Fruit fly (Drosophila melanogaster): ENCODE measurements around the gene Ptp61F.

Ptp61F gene

dm6 chr3L:1319097-1319725 is 155.8 kb downstream of the Ptp61F start (continued):
- TF ChIP-seq row (GFP tag; IDR thresholded peaks at IDR 0.05): peak; percentile 78
- TF ChIP-seq CG13424 (tag; optimal IDR thresholded peaks at IDR 0.05): peak; percentile 81
- no peak for TF ChIP-seq vfl (GFP tag; optimal IDR thresholded peaks at IDR 0.05)
- TF ChIP-seq CG2202 (tag; optimal IDR thresholded peaks at IDR 0.05): peak; percentile 43
- no peak for TF ChIP-seq hkb (optimal IDR thresholded peaks at IDR 0.05)
- TF ChIP-seq hkb (GFP tag; IDR thresholded peaks at IDR 0.05): peak; percentile 90
- no peak for TF ChIP-seq CG15696 (tag; optimal IDR thresholded peaks at IDR 0.05)
- no peak for TF ChIP-seq CG1647 (GFP tag; optimal IDR thresholded peaks at IDR 0.05)
- TF ChIP-seq tgo (GFP tag; IDR thresholded peaks at IDR 0.05): peak; percentile 79
- TF ChIP-seq sug (tag; optimal IDR thresholded peaks at IDR 0.05): no peak
- TF ChIP-seq NC2β (GFP tag; optimal IDR thresholded peaks at IDR 0.05): peak; percentile 75
- peak; percentile 81 for TF ChIP-seq wor (GFP tag; IDR thresholded peaks at IDR 0.05)
- TF ChIP-seq wdn (GFP tag; IDR thresholded peaks at IDR 0.05): no peak
- peak; percentile 73 for TF ChIP-seq trem (tag; optimal IDR thresholded peaks at IDR 0.05)
- TF ChIP-seq Doc3 (GFP tag; IDR thresholded peaks at IDR 0.05; ENCODE audit: partially characterized antibody): no peak
- no peak for TF ChIP-seq CG11398 (GFP tag; optimal IDR thresholded peaks at IDR 0.05)
- peak; percentile 63; the same call in 1 of the 2 replicates for TF ChIP-seq CG32767 (GFP tag; IDR thresholded peaks at IDR 0.05)
- TF ChIP-seq nmo (GFP tag; optimal IDR thresholded peaks at IDR 0.05): peak; percentile 85
- TF ChIP-seq CG4424 (GFP tag; optimal IDR thresholded peaks at IDR 0.05): peak; percentile 84
- TF ChIP-seq CG12744 (GFP tag; optimal IDR thresholded peaks at IDR 0.05): no peak
- peak; percentile 72 for TF ChIP-seq nom (GFP tag; optimal IDR thresholded peaks at IDR 0.05)
- 0 out of 2 replicates have a peak, but pooled peaks have one; percentile 13 for TF ChIP-seq crol (GFP tag; IDR thresholded peaks at IDR 0.05)
- TF ChIP-seq bsh (GFP tag; optimal IDR thresholded peaks at IDR 0.05): peak; percentile 89 to 94
- peak; percentile 30; the same call in 2 of the 3 replicates for TF ChIP-seq CG3726 (GFP tag; IDR thresholded peaks at IDR 0.05)
- TF ChIP-seq Dbx (GFP tag; IDR thresholded peaks at IDR 0.05): peak; percentile 53; the same call in 1 of the 3 replicates
- peak; percentile 38 for TF ChIP-seq Nf-YB (GFP tag; optimal IDR thresholded peaks at IDR 0.05)
- TF ChIP-seq CkIIα-i1 (GFP tag; IDR thresholded peaks at IDR 0.05): no peak
- TF ChIP-seq Jarid2 (GFP tag; optimal IDR thresholded peaks at IDR 0.05): peak; percentile 7
- TF ChIP-seq CG33213 (GFP tag; optimal IDR thresholded peaks at IDR 0.05): peak; percentile 66
- no peak for TF ChIP-seq nau (GFP tag; optimal IDR thresholded peaks at IDR 0.05)
- TF ChIP-seq btn (GFP tag; optimal IDR thresholded peaks at IDR 0.05): peak; percentile 63
- TF ChIP-seq pnt (GFP tag; optimal IDR thresholded peaks at IDR 0.05): peak; percentile 84
- no peak for TF ChIP-seq Dip2 (GFP tag; IDR thresholded peaks at IDR 0.05)
- no peak; the same call in 1 of the 2 replicates for TF ChIP-seq CG8765 (GFP tag; IDR thresholded peaks at IDR 0.05)
- TF ChIP-seq cas (GFP tag; IDR thresholded peaks at IDR 0.05): no peak
- peak; percentile 87 for TF ChIP-seq CG34422 (GFP tag; IDR thresholded peaks at IDR 0.05)
- peak in 1 of 3 experiments; percentile 69 for TF ChIP-seq lola (GFP tag; optimal IDR thresholded peaks at IDR 0.05)
- peak; percentile 63 for TF ChIP-seq Mad (GFP tag; optimal IDR thresholded peaks at IDR 0.05)
- peak; percentile 70 for TF ChIP-seq HHEX (GFP tag; optimal IDR thresholded peaks at IDR 0.05)
- peak; percentile 48; the same call in 1 of the 2 replicates for TF ChIP-seq slbo (GFP tag; IDR thresholded peaks at IDR 0.05)
- no peak for TF ChIP-seq zen2 (GFP tag; IDR thresholded peaks at IDR 0.05; ENCODE audit: partially characterized antibody)
- peak; percentile 90 for TF ChIP-seq CG31441 (GFP tag; IDR thresholded peaks at IDR 0.05)
- peak; percentile 69 for TF ChIP-seq CG18599 (GFP tag; optimal IDR thresholded peaks at IDR 0.05)
- no peak for TF ChIP-seq ftz-f1 (GFP tag; optimal IDR thresholded peaks at IDR 0.05)
- TF ChIP-seq NFAT (GFP tag; IDR thresholded peaks at IDR 0.05): no peak
- no peak for TF ChIP-seq D (optimal IDR thresholded peaks at IDR 0.05)
- TF ChIP-seq D (GFP tag; optimal IDR thresholded peaks at IDR 0.05): peak; percentile 84
- no peak for TF ChIP-seq CG42726 (GFP tag; IDR thresholded peaks at IDR 0.05; ENCODE audit: partially characterized antibody)
- TF ChIP-seq CG3281 (GFP tag; optimal IDR thresholded peaks at IDR 0.05): peak; percentile 11
- no peak for TF ChIP-seq rib (GFP tag; IDR thresholded peaks at IDR 0.05)

Measured in whole organism, embryonic.